Worm (Caenorhabditis elegans): ENCODE results near the gene F56C9.3.

Gene F56C9.3

DNA sequence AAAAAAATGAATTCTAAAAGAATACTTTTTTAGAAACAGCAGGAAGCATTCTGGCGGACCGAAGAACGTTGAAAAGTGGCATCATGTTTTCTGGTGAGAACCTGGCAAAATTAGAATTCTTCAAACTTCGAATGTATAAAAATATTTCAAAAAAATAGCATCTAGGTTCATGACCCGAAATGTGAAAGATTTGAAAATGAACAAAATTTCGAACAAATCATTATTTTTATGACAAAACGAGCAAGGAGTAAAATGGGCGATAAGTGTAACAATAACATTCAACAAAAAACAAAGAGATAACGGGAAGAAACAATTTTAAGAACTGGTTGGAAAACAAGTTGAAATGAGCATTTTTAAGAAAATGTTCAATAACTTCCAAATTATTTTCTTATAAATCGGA, 35.8 kb upstream of the F56C9.3 start, which contains the start of gene psd-1:
psd-1 (minus strand) TSS at position 101 of the 400 bp plus-strand sequence.
- no peak for TF ChIP-seq alr-1 (tag; optimal IDR thresholded peaks at IDR 0.05; ENCODE audit: borderline replicate concordance)
- TF ChIP-seq nhr-76 (tag; optimal IDR thresholded peaks at IDR 0.05): no peak
- no peak for TF ChIP-seq mab-9 (GFP tag; IDR thresholded peaks at IDR 0.05)
- no peak for TF ChIP-seq dsc-1 (tag; optimal IDR thresholded peaks at IDR 0.05)
- no peak for TF ChIP-seq zip-4 (GFP tag; optimal IDR thresholded peaks at IDR 0.05)
- no peak for TF ChIP-seq rnt-1 (tag; optimal IDR thresholded peaks at IDR 0.05)
- TF ChIP-seq F16B12.6 (tag; optimal IDR thresholded peaks at IDR 0.05): no peak
- no peak for TF ChIP-seq zag-1 (tag; optimal IDR thresholded peaks at IDR 0.05)
- no peak for TF ChIP-seq irx-1 (tag; optimal IDR thresholded peaks at IDR 0.05)
- no peak for TF ChIP-seq fos-1 (tag; optimal IDR thresholded peaks at IDR 0.05)
- no peak for TF ChIP-seq nhr-19 (GFP tag; conservative IDR thresholded peaks at IDR 0.05)
- no peak for TF ChIP-seq ama-1 (optimal IDR thresholded peaks at IDR 0.05)
- TF ChIP-seq ztf-11 (tag; optimal IDR thresholded peaks at IDR 0.05): no peak
- no peak for TF ChIP-seq vab-15 (tag; optimal IDR thresholded peaks at IDR 0.05)
- TF ChIP-seq unc-86 (tag; optimal IDR thresholded peaks at IDR 0.05): no peak
- TF ChIP-seq lin-15B (tag; optimal IDR thresholded peaks at IDR 0.05): no peak
- no peak for TF ChIP-seq sup-37 (GFP tag; optimal IDR thresholded peaks at IDR 0.05)
- no peak for TF ChIP-seq ztf-4 (tag; optimal IDR thresholded peaks at IDR 0.05)
- no peak for TF ChIP-seq elt-3 (tag; optimal IDR thresholded peaks at IDR 0.05)
- TF ChIP-seq ceh-8 (GFP tag; optimal IDR thresholded peaks at IDR 0.05): no peak

DNA sequence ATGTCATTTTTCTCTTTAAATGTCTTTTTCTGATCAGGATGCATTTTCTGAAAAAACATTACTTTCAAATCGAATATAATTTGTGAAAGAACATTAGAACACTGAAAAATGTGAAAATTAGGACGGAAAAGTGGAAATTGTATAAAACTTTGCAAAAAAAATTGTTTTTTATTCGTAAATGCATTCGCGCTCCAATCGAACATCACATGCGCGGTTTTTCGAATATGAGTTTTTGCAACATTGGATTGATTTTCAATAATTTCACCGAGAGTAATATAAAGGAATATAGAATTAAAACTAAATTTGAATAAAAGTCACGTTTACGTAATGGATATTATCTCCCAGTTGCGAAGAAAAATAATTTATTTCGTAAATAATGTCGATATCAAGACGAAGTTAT, 33.9 kb upstream of the F56C9.3 start, which contains the start of the genes spot-1 and B0361.11:
spot-1 (minus strand) TSS at position 47 of the 400 bp plus-strand sequence.
B0361.11 (plus strand) TSS at position 372 of the 400 bp plus-strand sequence.
- TF ChIP-seq nhr-47 (tag; optimal IDR thresholded peaks at IDR 0.05) (peak; percentile 77), hpl-2 (GFP tag; optimal IDR thresholded peaks at IDR 0.05) (no peak), lin-39 (tag; optimal IDR thresholded peaks at IDR 0.05) (peak; percentile 27), nhr-11 (tag; optimal IDR thresholded peaks at IDR 0.05) (no peak), ztf-11 (tag; optimal IDR thresholded peaks at IDR 0.05) (no peak), hlh-17 (GFP tag; optimal IDR thresholded peaks at IDR 0.05; ENCODE audit: borderline replicate concordance) (no peak), sptf-1 (tag; optimal IDR thresholded peaks at IDR 0.05) (no peak), sox-4 (tag; optimal IDR thresholded peaks at IDR 0.05) (peak; percentile 0), unc-86 (tag; optimal IDR thresholded peaks at IDR 0.05) (peak; percentile 31), skn-1 (tag; optimal IDR thresholded peaks at IDR 0.05) (peak; percentile 25), elt-3 (tag; optimal IDR thresholded peaks at IDR 0.05) (peak in 2 of 6 experiments; percentile 31 to 50), fos-1 (tag; optimal IDR thresholded peaks at IDR 0.05) (peak; percentile 18), rnt-1 (tag; optimal IDR thresholded peaks at IDR 0.05) (peak; percentile 76), nhr-19 (GFP tag; conservative IDR thresholded peaks at IDR 0.05) (peak; percentile 68), elt-2 (tag; optimal IDR thresholded peaks at IDR 0.05) (peak; percentile 19), ceh-82 (tag; optimal IDR thresholded peaks at IDR 0.05) (peak; percentile 23 to 58 (median 50)), grh-1 (GFP tag; IDR thresholded peaks at IDR 0.05) (peak; percentile 43), C34B4.2 (tag; optimal IDR thresholded peaks at IDR 0.05) (no peak), ceh-88 (GFP tag; IDR thresholded peaks at IDR 0.05) (no peak), ztf-4 (tag; optimal IDR thresholded peaks at IDR 0.05) (no peak), unc-62 (GFP tag; optimal IDR thresholded peaks at IDR 0.05) (no peak), dsc-1 (tag; optimal IDR thresholded peaks at IDR 0.05) (peak; percentile 67), unc-130 (tag; optimal IDR thresholded peaks at IDR 0.05) (peak; percentile 67), lsy-2 (tag; optimal IDR thresholded peaks at IDR 0.05) (peak; percentile 78 to 89), blmp-1 (tag; optimal IDR thresholded peaks at IDR 0.05) (peak; percentile 55), lir-3 (tag; optimal IDR thresholded peaks at IDR 0.05; ENCODE audit: poor library complexity) (peak; percentile 41), F16B12.6 (tag; optimal IDR thresholded peaks at IDR 0.05) (peak; percentile 34), egl-13 (tag; optimal IDR thresholded peaks at IDR 0.05) (peak; percentile 22), fkh-10 (GFP tag; optimal IDR thresholded peaks at IDR 0.05) (no peak), lin-15B (tag; optimal IDR thresholded peaks at IDR 0.05) (peak; percentile 53), nhr-90 (tag; optimal IDR thresholded peaks at IDR 0.05; ENCODE audit: poor library complexity) (peak; percentile 52), snu-23 (GFP tag; optimal IDR thresholded peaks at IDR 0.05) (peak; percentile 81), lin-14 (GFP tag; optimal IDR thresholded peaks at IDR 0.05) (peak; percentile 62), mdl-1 (tag; optimal IDR thresholded peaks at IDR 0.05) (peak in 1 of 2 experiments; percentile 11), nhr-20 (tag; optimal IDR thresholded peaks at IDR 0.05) (peak; percentile 70), dpl-1 (GFP tag; optimal IDR thresholded peaks at IDR 0.05) (peak; percentile 93 to 97 (median 97)), swsn-7 (tag; optimal IDR thresholded peaks at IDR 0.05) (peak; percentile 57), jun-1 (tag; optimal IDR thresholded peaks at IDR 0.05) (peak; percentile 32), xbp-1 (tag; optimal IDR thresholded peaks at IDR 0.05) (peak; percentile 68), mab-9 (GFP tag; IDR thresholded peaks at IDR 0.05) (no peak)

Measured in whole organism, L1 larva.